Fruit fly (Drosophila melanogaster) whole organism, adult: ENCODE data around the gene Surf4.
A peak's percentile ranks its signal among the peaks of the same experiment; 100 is the strongest.

Experiments
- CG11617 ChIP-seq: fragments of 200-800 bp; sonication (Bioruptor generic); optimal IDR thresholded peaks from 2 replicates; lab custom pipeline; 2017; ENCODE audit warnings: mild to moderate bottlenecking, missing biosample characterization, missing genetic modification reagents, missing genetic modification characterization
- CG12768 ChIP-seq: fragments of 200-800 bp; sonication (Bioruptor generic); optimal IDR thresholded peaks from 2 replicates; lab custom pipeline; 2017; ENCODE audit warnings: missing biosample characterization, missing genetic modification characterization, mild to moderate bottlenecking, moderate library complexity, missing genetic modification reagents
- CG14711 ChIP-seq: fragments of 200-800 bp; sonication (Bioruptor generic); optimal IDR thresholded peaks from 2 replicates; lab custom pipeline; 2018; ENCODE audit warnings: missing biosample characterization, mild to moderate bottlenecking, missing genetic modification characterization, moderate library complexity
- CG1620 ChIP-seq: fragments of 200-800 bp; sonication (Bioruptor generic); optimal IDR thresholded peaks from 2 replicates; lab custom pipeline; 2016; ENCODE audit warnings: missing biosample characterization, missing genetic modification characterization
- CG33017 ChIP-seq: fragments of 200-800 bp; sonication (Bioruptor generic); optimal IDR thresholded peaks from 2 replicates; lab custom pipeline; 2018; ENCODE audit warnings: missing biosample characterization, mild to moderate bottlenecking, missing genetic modification characterization, moderate library complexity
- CG5204 ChIP-seq: fragments of 200-800 bp; sonication (Bioruptor generic); optimal IDR thresholded peaks from 2 replicates; lab custom pipeline; 2016; ENCODE audit warnings: missing biosample characterization, missing genetic modification characterization
- CG7045 ChIP-seq: fragments of 200-800 bp; sonication (Bioruptor generic); optimal IDR thresholded peaks from 2 replicates; lab custom pipeline; 2017; ENCODE audit warnings: missing biosample characterization, mild to moderate bottlenecking, missing genetic modification characterization
- CG7101 ChIP-seq: fragments of 200-800 bp; sonication (Bioruptor generic); optimal IDR thresholded peaks from 2 replicates; lab custom pipeline; 2018; ENCODE audit warnings: missing biosample characterization, mild to moderate bottlenecking, missing genetic modification characterization, moderate library complexity
- Clk ChIP-seq: fragments of 200-800 bp; sonication (Bioruptor generic); optimal IDR thresholded peaks from 2 replicates; lab custom pipeline; 2017; ENCODE audit warnings: missing biosample characterization, missing genetic modification characterization
- Crg-1 ChIP-seq: fragments of 200-800 bp; sonication (Bioruptor generic); optimal IDR thresholded peaks from 2 replicates; lab custom pipeline; 2016; ENCODE audit warnings: missing biosample characterization, missing genetic modification characterization
- Hr96 ChIP-seq: fragments of 200-800 bp; sonication (Bioruptor generic); optimal IDR thresholded peaks from 2 replicates; lab custom pipeline; 2016; ENCODE audit warnings: missing biosample characterization, missing genetic modification characterization
- Mnt ChIP-seq: fragments of 200-800 bp; sonication (Bioruptor generic); optimal IDR thresholded peaks from 2 replicates; lab custom pipeline; 2016; ENCODE audit warnings: missing biosample characterization, mild to moderate bottlenecking, missing genetic modification characterization
- bab1 ChIP-seq: fragments of 200-800 bp; sonication (Bioruptor generic); optimal IDR thresholded peaks from 3 replicates; lab custom pipeline; 2019; ENCODE audit warnings: missing biosample characterization, mild to moderate bottlenecking, missing genetic modification characterization, moderate library complexity
- cic ChIP-seq: fragments of 200-800 bp; sonication (Bioruptor generic); optimal IDR thresholded peaks from 2 replicates; lab custom pipeline; 2017; ENCODE audit warnings: missing biosample characterization, mild to moderate bottlenecking, missing genetic modification characterization, moderate library complexity
- cnc ChIP-seq, 2 experiments: fragments of >200 bp; optimal IDR thresholded peaks; 2 replicates each; lab custom pipeline; 2017
- kay ChIP-seq: fragments of 200-800 bp; sonication (Bioruptor generic); peaks from one replicate; lab custom pipeline; 2016; ENCODE audit warnings: missing biosample characterization, missing genetic modification characterization, borderline replicate concordance
- ovo ChIP-seq: fragments of 200-800 bp; sonication (Bioruptor generic); optimal IDR thresholded peaks from 2 replicates; lab custom pipeline; 2016; ENCODE audit warnings: missing biosample characterization, missing genetic modification characterization
- pad ChIP-seq: fragments of 200-800 bp; sonication (Bioruptor generic); optimal IDR thresholded peaks from 3 replicates; lab custom pipeline; 2017; ENCODE audit warnings: missing biosample characterization, missing genetic modification characterization, mild to moderate bottlenecking, moderate library complexity, missing genetic modification reagents
- tj ChIP-seq: fragments of 200-800 bp; sonication (Bioruptor generic); optimal IDR thresholded peaks from 3 replicates; lab custom pipeline; 2017; ENCODE audit warnings: missing biosample characterization, mild to moderate bottlenecking, missing genetic modification characterization, moderate library complexity
- toe ChIP-seq: fragments of 200-800 bp; sonication (Bioruptor generic); optimal IDR thresholded peaks from 2 replicates; lab custom pipeline; 2016; ENCODE audit warnings: missing biosample characterization, missing genetic modification characterization

Gene Surf4

DNA sequence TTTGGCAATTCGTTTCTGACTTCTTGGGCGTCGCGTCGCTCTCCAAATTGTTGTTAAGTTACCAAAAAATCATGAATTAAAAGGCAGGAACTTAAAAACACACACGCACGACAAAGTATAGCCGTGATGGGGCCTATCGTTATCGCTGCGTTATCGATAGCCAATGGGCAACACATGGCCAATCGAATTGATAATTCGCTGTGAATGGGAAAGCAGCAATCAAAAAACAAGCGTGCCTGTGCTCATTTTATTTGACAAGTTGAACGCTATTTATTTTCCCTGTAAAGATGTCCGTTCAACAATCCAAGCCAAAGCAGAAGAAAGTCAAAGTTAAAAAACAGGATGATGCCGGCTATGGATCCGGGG lies at the start of gene Surf4, which contains the start of gene CG31301:
Surf4 (minus strand) TSS at position 159 of the 366 bp plus-strand sequence.
CG31301 (plus strand) TSS at position 188 of the 366 bp plus-strand sequence.
- TF ChIP-seq CG12768 (GFP tag; lab: Kevin White, UChicago) (no peak), Mnt (peak; percentile 84), bab1 (peak; percentile 41)

DNA sequence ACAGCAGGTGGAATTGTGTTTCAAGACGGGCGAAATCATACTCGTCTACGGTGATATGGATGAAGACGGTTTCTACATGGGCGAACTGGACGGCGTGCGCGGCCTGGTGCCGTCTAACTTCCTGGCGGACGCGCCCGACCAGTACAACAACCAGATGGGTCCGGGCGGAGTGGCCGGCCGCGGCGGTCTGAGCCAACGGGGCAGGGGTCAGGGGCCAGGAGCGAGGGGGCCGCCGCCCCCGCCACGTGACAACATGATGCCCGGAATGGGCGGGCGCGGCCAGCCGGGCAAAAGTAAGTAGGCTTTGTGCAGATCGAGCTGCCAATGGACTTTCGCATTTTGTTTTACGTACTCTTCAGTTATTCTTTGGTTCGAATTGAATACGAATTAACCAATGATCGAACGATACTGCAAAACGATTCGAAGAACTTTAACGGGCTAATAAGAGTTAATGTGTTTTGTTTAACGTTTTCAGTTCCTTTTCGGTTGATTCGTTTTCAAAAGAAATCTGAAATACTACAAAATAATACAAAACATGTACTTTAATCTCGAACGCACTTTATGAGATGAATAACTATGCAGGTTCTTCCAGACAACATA lies 47.3 kb upstream of the Surf4 start:
- TF ChIP-seq Hr96 (no peak), CG1620 (GFP tag; lab: Kevin White, UChicago) (no peak), Clk (GFP tag; lab: Kevin White, UChicago) (no peak), CG14711 (tag; lab: Kevin White, UChicago) (no peak), CG33017 (tag; lab: Kevin White, UChicago) (no peak), cnc (optimal IDR thresholded peaks at IDR 0.05; lab: Kevin White, UChicago) (no peak), CG5204 (GFP tag; lab: Kevin White, UChicago) (no peak), bab1 (no peak), CG11617 (GFP tag; lab: Kevin White, UChicago) (no peak), CG12768 (GFP tag; lab: Kevin White, UChicago) (no peak), toe (GFP tag; lab: Kevin White, UChicago) (no peak), ovo (no peak), tj (no peak), pad (GFP tag; lab: Kevin White, UChicago) (no peak)

DNA sequence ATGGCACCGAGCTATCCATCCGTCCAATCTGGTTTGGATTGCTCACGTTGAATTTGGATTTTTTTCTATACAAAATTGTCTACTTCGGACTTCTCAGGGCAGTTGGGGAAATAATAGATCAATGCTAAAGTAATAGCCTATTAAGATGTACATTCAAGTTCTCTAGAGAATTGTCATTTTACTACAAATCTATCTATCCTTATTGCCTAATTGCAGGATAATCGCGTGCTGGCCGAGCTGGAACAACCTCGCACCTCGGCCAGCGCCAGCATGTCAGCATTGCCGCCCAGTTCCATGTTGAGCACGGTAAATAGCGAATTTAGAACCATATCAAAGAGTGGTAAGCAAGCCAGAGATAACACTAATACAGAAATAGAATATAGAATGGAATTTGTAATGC lies 36.9 kb upstream of the Surf4 start, which contains the start of gene h-cup:
h-cup (minus strand) TSS at position 101 of the 400 bp plus-strand sequence.
- TF ChIP-seq CG12768 (GFP tag; lab: Kevin White, UChicago) (no peak), kay (GFP tag; lab: Kevin White, UChicago) (no peak), cnc (optimal IDR thresholded peaks at IDR 0.05; lab: Kevin White, UChicago) (no peak)

- TF ChIP-seq CG11617 (GFP tag; lab: Kevin White, UChicago) (no peak), Clk (GFP tag; lab: Kevin White, UChicago) (no peak), pad (GFP tag; lab: Kevin White, UChicago) (no peak), cnc (optimal IDR thresholded peaks at IDR 0.05; lab: Kevin White, UChicago) (no peak), CG5204 (GFP tag; lab: Kevin White, UChicago) (no peak), bab1 (no peak), CG14711 (tag; lab: Kevin White, UChicago) (no peak), CG33017 (tag; lab: Kevin White, UChicago) (no peak), ovo (no peak), cic (GFP tag; lab: Kevin White, UChicago) (no peak), toe (GFP tag; lab: Kevin White, UChicago) (no peak), tj (no peak), CG1620 (GFP tag; lab: Kevin White, UChicago) (no peak), Crg-1 (GFP tag; lab: Kevin White, UChicago) (no peak)
Observed at dm6 chr3R:15379071-15379470, 33.1 kb upstream of the Surf4 start.

dm6 chr3R:15375470-15375869 lies 29.5 kb upstream of the Surf4 start:
- TF ChIP-seq CG5204 (GFP tag; lab: Kevin White, UChicago) (no peak), CG7045 (GFP tag; lab: Kevin White, UChicago) (no peak), tj (no peak), CG33017 (tag; lab: Kevin White, UChicago) (no peak), CG11617 (GFP tag; lab: Kevin White, UChicago) (no peak), kay (GFP tag; lab: Kevin White, UChicago) (no peak), CG12768 (GFP tag; lab: Kevin White, UChicago) (no peak), CG14711 (tag; lab: Kevin White, UChicago) (no peak)

DNA sequence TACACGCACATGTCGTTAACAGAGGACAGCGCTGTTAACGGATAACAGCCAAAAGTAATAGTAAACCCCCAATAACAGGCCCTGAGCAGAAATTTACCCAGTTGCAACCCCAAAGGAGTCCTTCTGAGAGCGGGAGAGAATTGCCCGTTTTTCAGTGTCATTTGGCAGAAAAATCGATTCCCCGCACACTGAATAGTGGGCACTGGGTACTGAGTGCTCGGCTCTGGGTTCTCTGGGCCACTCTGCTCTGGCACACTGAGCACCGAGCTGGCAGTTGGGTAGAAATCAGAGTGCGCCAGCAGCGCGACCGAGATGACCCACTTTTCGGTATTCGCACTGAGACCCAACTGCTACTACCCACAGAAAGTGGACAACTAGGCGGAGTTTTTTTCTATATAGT lies 28.4 kb upstream of the Surf4 start, which contains the start of gene Rbp:
Rbp (plus strand) TSS at position 239 of the 400 bp plus-strand sequence.
- TF ChIP-seq ovo = no peak
- no peak for TF ChIP-seq toe (GFP tag; lab: Kevin White, UChicago)
- TF ChIP-seq CG1620 (GFP tag; lab: Kevin White, UChicago) = no peak
- no peak for TF ChIP-seq Mnt
- no peak for TF ChIP-seq Clk (GFP tag; lab: Kevin White, UChicago)
- TF ChIP-seq bab1 = no peak
- TF ChIP-seq CG11617 (GFP tag; lab: Kevin White, UChicago) = no peak

DNA sequence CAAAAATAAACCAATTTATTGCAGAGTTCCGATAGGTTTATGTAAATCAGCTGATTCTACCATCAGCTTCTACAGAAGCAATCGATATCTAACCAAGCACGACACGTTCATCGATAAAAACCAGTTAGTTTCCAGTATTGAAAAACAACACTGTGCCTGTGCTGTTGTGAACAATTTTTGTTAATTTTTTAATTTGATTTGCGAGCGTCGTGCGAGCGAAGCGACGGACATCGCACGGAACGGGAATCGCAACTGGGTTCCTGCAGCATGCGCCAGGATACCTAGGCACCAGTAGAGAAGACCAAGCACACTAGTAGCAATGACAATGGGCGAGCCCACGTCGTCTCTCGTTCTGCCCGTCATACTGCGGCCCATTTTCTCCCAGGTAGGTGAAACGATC lies 25.9 kb upstream of the Surf4 start, which contains the start of the genes Ccm3 and CG6136:
Ccm3 (plus strand) TSS at position 125 of the 400 bp plus-strand sequence.
CG6136 (minus strand) TSS at position 380 of the 400 bp plus-strand sequence.
- TF ChIP-seq CG7045 (GFP tag; lab: Kevin White, UChicago) = peak; percentile 42
- peak; percentile 45 for TF ChIP-seq cic (GFP tag; lab: Kevin White, UChicago)
- peak; percentile 31 for TF ChIP-seq CG11617 (GFP tag; lab: Kevin White, UChicago)
- peak; percentile 73 for TF ChIP-seq Mnt
- TF ChIP-seq kay (GFP tag; lab: Kevin White, UChicago) = no peak
- TF ChIP-seq CG5204 (GFP tag; lab: Kevin White, UChicago) = no peak
- TF ChIP-seq ovo = peak; percentile 49
- TF ChIP-seq tj = no peak
- peak; percentile 85 for TF ChIP-seq Crg-1 (GFP tag; lab: Kevin White, UChicago)
- no peak for TF ChIP-seq cnc (optimal IDR thresholded peaks at IDR 0.05; lab: Kevin White, UChicago)
- peak; percentile 66 for TF ChIP-seq bab1
- peak; percentile 32 for TF ChIP-seq toe (GFP tag; lab: Kevin White, UChicago)
- peak; percentile 37 for TF ChIP-seq Clk (GFP tag; lab: Kevin White, UChicago)
- peak; percentile 78 for TF ChIP-seq CG7101 (tag; lab: Kevin White, UChicago)
- TF ChIP-seq Hr96 = peak; percentile 72
- peak; percentile 38 for TF ChIP-seq CG14711 (tag; lab: Kevin White, UChicago)
- peak; percentile 38 for TF ChIP-seq CG1620 (GFP tag; lab: Kevin White, UChicago)
- TF ChIP-seq CG12768 (GFP tag; lab: Kevin White, UChicago) = peak; percentile 69
- peak; percentile 70 for TF ChIP-seq pad (GFP tag; lab: Kevin White, UChicago)
- TF ChIP-seq CG33017 (tag; lab: Kevin White, UChicago) = peak; percentile 53
